Worm (Caenorhabditis elegans): ENCODE data around the gene clec-231.
A peak's percentile ranks its signal among the peaks of the same experiment; 100 is the strongest.

The clec-231 gene

DNA sequence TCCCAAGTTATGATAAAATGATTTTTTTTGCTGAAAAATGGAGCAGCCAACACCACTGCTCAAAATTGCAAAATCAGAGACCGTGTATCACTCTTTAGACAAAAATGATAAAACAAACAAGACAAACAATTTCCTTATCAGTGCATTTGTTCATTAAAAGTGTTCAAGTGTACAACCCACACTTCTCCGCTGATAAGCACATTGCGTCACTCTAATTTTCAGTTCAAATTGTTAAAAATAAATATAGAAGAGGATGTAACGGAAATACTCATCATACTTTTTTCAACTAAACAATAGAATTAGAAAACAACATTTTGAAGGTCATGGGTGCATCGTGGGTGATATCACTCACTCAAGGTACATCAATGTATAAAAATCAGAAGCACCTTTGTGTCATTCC is 31.9 kb downstream of the clec-231 start, which contains the start of gene nhr-291:
TSS of gene nhr-291 (plus strand) at position 324 of the 400 bp plus-strand sequence.
- TF ChIP-seq F37D6.2 (tag; optimal IDR thresholded peaks at IDR 0.05), result no peak
- no peak for TF ChIP-seq Y48G9A.11 (GFP tag; IDR thresholded peaks at IDR 0.05)
- peak; percentile 77 for TF ChIP-seq hlh-11 (tag; optimal IDR thresholded peaks at IDR 0.05)
- TF ChIP-seq R02D3.7 (tag; optimal IDR thresholded peaks at IDR 0.05), result no peak
- no peak for TF ChIP-seq ZK337.2 (GFP tag; IDR thresholded peaks at IDR 0.05)
- no peak for TF ChIP-seq cey-2 (tag; optimal IDR thresholded peaks at IDR 0.05; ENCODE audit: borderline replicate concordance, insufficient read depth)
- no peak for TF ChIP-seq nhr-25 (tag; optimal IDR thresholded peaks at IDR 0.05; ENCODE audit: borderline replicate concordance, insufficient read depth)
- no peak for TF ChIP-seq zfp-3 (GFP tag; conservative IDR thresholded peaks at IDR 0.05)
- no peak for TF ChIP-seq arid-1 (GFP tag; conservative IDR thresholded peaks at IDR 0.05)
- no peak for TF ChIP-seq hlh-30 (tag; optimal IDR thresholded peaks at IDR 0.05; ENCODE audit: insufficient read depth)
- TF ChIP-seq snpc-1.2 (GFP tag; IDR thresholded peaks at IDR 0.05), result no peak
- peak in 1 of 2 experiments; percentile 2 for TF ChIP-seq daf-16 (GFP tag; optimal IDR thresholded peaks at IDR 0.05)
- TF ChIP-seq daf-16 (tag; optimal IDR thresholded peaks at IDR 0.05), result peak; percentile 97
- no peak for TF ChIP-seq ceh-44 (GFP tag; IDR thresholded peaks at IDR 0.05)
- TF ChIP-seq tag-97 (GFP tag; IDR thresholded peaks at IDR 0.05), result no peak
- peak; percentile 96 for TF ChIP-seq nhr-28 (tag; optimal IDR thresholded peaks at IDR 0.05)
- no peak for TF ChIP-seq F10B5.3 (tag; optimal IDR thresholded peaks at IDR 0.05)
- no peak for TF ChIP-seq unc-62 (GFP tag; optimal IDR thresholded peaks at IDR 0.05 in 1 of 2)
- TF ChIP-seq unc-62 (tag; optimal IDR thresholded peaks at IDR 0.05), result no peak
- no peak for TF ChIP-seq lim-7 (GFP tag; IDR thresholded peaks at IDR 0.05)
- no peak for TF ChIP-seq nhr-237 (tag; optimal IDR thresholded peaks at IDR 0.05)
- no peak for TF ChIP-seq unc-39 (tag; optimal IDR thresholded peaks at IDR 0.05)
- no peak for TF ChIP-seq ztf-7 (tag; optimal IDR thresholded peaks at IDR 0.05)
- TF ChIP-seq T20F7.1 (GFP tag; optimal IDR thresholded peaks at IDR 0.05), result no peak
- no peak for TF ChIP-seq dmd-8 (GFP tag; IDR thresholded peaks at IDR 0.05)
- no peak for TF ChIP-seq zip-2 (tag; optimal IDR thresholded peaks at IDR 0.05)
- TF ChIP-seq ceh-32 (tag; optimal IDR thresholded peaks at IDR 0.05; ENCODE audit: poor library complexity), result no peak
- TF ChIP-seq fkh-10 (GFP tag; optimal IDR thresholded peaks at IDR 0.05), result no peak
- TF ChIP-seq madf-5 (GFP tag; IDR thresholded peaks at IDR 0.05), result no peak
- no peak for TF ChIP-seq snpc-4 (tag; optimal IDR thresholded peaks at IDR 0.05)
- TF ChIP-seq dpl-1 (GFP tag; optimal IDR thresholded peaks at IDR 0.05), result no peak
- TF ChIP-seq ZK546.5 (tag; optimal IDR thresholded peaks at IDR 0.05), result no peak
- peak; percentile 96 for TF ChIP-seq nhr-77 (tag; optimal IDR thresholded peaks at IDR 0.05)
- TF ChIP-seq F44E2.7 (GFP tag; IDR thresholded peaks at IDR 0.05), result no peak
- no peak for TF ChIP-seq lin-38 (GFP tag; IDR thresholded peaks at IDR 0.05)
- peak; percentile 80 for TF ChIP-seq dve-1 (tag; optimal IDR thresholded peaks at IDR 0.05; ENCODE audit: insufficient read depth)
- TF ChIP-seq lin-13 (GFP tag; optimal IDR thresholded peaks at IDR 0.05), result no peak
- no peak for TF ChIP-seq Y5F2A.4 (GFP tag; optimal IDR thresholded peaks at IDR 0.05)
- no peak for TF ChIP-seq lsy-2 (tag; optimal IDR thresholded peaks at IDR 0.05)
- no peak for TF ChIP-seq lir-3 (tag; optimal IDR thresholded peaks at IDR 0.05)
- TF ChIP-seq mes-2 (tag; optimal IDR thresholded peaks at IDR 0.05; ENCODE audit: poor library complexity, severe bottlenecking), result no peak
- no peak for TF ChIP-seq vab-7 (GFP tag; IDR thresholded peaks at IDR 0.05)
- TF ChIP-seq mdt-29 (GFP tag; IDR thresholded peaks at IDR 0.05), result no peak
- TF ChIP-seq nhr-102 (tag; optimal IDR thresholded peaks at IDR 0.05), result no peak
- TF ChIP-seq nhr-10 (tag; optimal IDR thresholded peaks at IDR 0.05), result peak; percentile 31
- no peak for TF ChIP-seq nhr-42 (GFP tag; IDR thresholded peaks at IDR 0.05)
- TF ChIP-seq mdl-1 (tag; optimal IDR thresholded peaks at IDR 0.05), result peak in 1 of 2 experiments; percentile 30
- TF ChIP-seq ctbp-1 (GFP tag; IDR thresholded peaks at IDR 0.05), result no peak
- TF ChIP-seq set-16 (GFP tag; IDR thresholded peaks at IDR 0.05), result no peak
- no peak for TF ChIP-seq madf-9 (GFP tag; conservative IDR thresholded peaks at IDR 0.05)
- no peak for TF ChIP-seq egl-27 (tag; optimal IDR thresholded peaks at IDR 0.05)
- TF ChIP-seq F26F4.8 (GFP tag; conservative IDR thresholded peaks at IDR 0.05), result no peak

Measured in whole organism, L4 larva.